Fruit fly (Drosophila melanogaster) S2 (cell line): Measurements from ENCODE around the gene AP-1-2beta.
A peak's percentile ranks its signal among the peaks of the same experiment; 100 is the strongest.

ENCODE experiments used
- CG8478 ChIP-seq: fragments of >200 bp; optimal IDR thresholded peaks from 2 replicates; lab custom pipeline; 2018
- CTCF ChIP-seq, 2 experiments: fragments of >200 bp; optimal IDR thresholded peaks; 2 replicates each; lab custom pipeline; 2018

AP-1-2beta gene

dm6 chrX:19716325-19716917 is 14.4 kb upstream of the AP-1-2beta start:
- TF ChIP-seq CG8478 (lab: Kevin White, UChicago) (no peak), CTCF (optimal IDR thresholded peaks at IDR 0.05; lab: Kevin White, UChicago) (no peak)

- TF ChIP-seq CG8478 (lab: Kevin White, UChicago), result no peak
- TF ChIP-seq CTCF (optimal IDR thresholded peaks at IDR 0.05; lab: Kevin White, UChicago), result no peak
Measured at dm6 chrX:19717041-19717440, 13.8 kb upstream of the AP-1-2beta start.

DNA sequence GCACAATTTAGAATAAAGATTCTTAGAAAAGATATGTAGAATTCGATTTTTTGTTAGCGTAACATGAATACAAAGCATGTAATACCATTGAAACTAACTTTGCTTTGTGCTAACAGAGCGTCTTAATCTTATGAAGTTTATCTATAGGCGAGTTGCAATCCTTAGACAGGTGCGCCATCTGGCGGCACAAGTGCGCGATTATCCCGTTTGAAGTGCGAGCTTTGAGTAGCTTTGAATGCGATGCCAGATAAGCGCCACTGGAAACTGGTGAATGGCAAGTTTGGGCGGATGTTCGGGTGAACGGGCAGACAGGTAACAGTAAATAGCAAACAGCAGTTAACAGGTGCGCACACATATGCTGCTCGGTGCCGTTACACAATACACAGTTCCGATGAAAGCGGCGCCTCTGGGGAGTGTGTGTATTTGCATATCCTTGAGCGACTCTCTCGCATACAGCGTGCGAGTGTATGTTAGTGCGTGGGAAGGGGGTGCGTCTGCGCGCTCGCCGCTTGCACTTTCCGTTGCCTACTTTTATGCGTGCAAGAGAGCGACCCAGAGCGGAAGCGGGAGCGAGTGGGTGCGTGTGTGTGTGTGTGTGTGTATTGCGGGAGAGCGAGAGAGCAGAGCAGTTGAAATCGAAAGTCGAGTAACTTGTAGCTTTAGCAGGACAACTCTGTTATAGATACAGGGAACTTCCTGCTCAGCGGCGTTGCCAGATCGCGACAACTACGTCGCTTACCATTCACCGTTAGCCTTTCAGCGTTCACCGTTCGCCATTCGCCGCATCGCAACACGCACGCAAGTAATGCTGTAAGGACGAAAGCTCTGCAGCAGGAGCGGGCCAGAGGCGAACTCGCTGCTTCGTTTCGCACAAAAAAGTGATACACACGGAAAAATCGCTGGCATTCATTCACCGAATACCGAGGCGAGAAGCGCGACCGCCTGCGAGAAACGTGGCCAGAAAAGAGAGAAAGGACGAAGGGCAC is 12.5 kb upstream of the AP-1-2beta start, which contains the start of gene CG12531:
TSS of gene CG12531 (plus strand) at position 936 of the 986 bp plus-strand sequence.
- TF ChIP-seq CG8478 (lab: Kevin White, UChicago), result no peak
- TF ChIP-seq CTCF (optimal IDR thresholded peaks at IDR 0.05; lab: Kevin White, UChicago), result peak; percentile 62 to 76

- TF ChIP-seq CG8478 (lab: Kevin White, UChicago) (no peak), CTCF (optimal IDR thresholded peaks at IDR 0.05; lab: Kevin White, UChicago) (no peak)
Measured at dm6 chrX:19735270-19735669, 4.5 kb downstream of the AP-1-2beta start, which contains the start of gene CG14234. CG14234 (plus strand) TSS chrX:19735570.

DNA sequence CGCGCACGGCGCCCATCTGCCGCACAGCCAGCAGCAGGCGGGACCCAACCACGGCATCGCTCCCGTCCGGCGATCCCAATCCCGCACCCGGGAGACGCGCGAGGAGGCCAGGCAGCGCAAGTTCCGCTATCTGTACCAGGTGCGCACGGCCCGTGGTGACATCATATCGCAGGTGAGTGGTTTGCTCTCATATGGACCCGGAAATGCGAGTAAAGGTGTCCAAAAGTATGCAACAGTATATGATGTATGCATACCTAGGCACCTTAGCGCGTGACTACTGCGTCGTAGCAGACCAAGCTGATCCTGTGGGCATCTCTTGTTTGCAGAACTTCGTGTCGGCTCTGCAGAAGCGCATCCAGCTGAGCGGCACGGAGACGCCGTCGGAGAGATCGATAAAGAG is 7.1 kb downstream of the AP-1-2beta start:
- TF ChIP-seq CTCF (optimal IDR thresholded peaks at IDR 0.05; lab: Kevin White, UChicago), result no peak
- no peak for TF ChIP-seq CG8478 (lab: Kevin White, UChicago)

DNA sequence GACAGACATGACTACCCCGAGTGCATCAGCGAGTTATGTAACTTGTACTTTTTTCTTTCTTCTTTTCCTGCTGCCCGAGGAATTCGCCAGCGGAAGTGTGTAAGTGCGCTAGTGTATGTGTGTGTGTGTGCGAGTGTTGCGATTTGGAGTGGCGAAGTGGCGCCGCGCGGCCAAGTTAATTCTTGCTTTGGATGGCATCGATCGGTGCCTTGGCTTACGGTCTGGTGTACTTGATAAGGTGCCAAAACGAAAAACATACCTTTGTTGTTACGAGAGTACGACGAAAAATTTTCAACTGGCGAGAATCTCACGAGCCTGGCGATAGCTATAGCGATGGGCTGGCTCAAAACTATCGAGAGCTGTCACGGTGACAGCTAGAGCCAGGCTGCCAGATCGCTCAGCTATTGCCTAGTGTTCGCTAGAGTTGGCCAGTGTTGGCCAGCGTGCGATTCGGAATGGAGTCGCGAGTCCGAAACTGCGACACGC is 13.2 kb downstream of the AP-1-2beta start, which contains the start of the genes CG18809, COX6B, CG33932 and Rpp20:
TSS of gene CG18809 (minus strand) at position 333 of the 486 bp plus-strand sequence.
TSS of gene COX6B (minus strand) at position 333 of the 486 bp plus-strand sequence.
TSS of gene CG33932 (plus strand) at position 429 of the 486 bp plus-strand sequence.
TSS of gene Rpp20 (plus strand) at position 429 of the 486 bp plus-strand sequence.
- TF ChIP-seq CG8478 (lab: Kevin White, UChicago) (no peak), CTCF (optimal IDR thresholded peaks at IDR 0.05; lab: Kevin White, UChicago) (peak; percentile 33 to 57)

DNA sequence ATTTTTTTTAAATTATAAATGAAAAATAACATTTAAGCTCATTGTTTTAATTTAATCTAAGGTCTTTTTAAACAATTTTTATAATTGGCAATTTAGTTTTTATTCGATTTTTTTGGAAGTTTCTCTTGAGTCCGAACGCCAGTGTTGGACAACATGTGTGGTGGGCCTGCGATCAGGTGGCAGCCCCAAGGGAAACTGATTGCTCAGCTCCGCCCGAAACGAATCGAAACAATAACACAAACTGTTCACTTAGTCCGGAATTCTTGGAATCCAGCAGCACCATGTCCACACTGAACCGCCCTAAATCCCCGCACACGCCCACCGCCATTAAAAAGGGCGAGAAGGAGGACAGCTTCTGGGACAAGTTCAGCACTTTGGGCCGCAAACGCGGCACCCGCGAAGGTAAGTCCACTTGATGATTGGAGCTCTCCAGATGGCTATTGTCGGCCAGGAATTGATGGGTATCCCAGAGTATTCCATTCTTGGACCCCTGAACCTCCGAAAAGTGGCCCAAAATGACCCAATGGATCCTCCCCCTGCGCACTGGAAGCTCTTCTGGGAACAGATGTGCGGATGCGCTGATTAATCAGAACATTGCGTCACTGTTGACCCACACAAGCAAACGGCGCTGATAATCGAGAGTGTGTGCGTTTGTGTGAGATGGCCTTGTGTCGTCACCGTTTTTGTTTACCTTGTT is 15.3 kb downstream of the AP-1-2beta start, which contains the start of gene parvin:
TSS of gene parvin (plus strand) at position 134 of the 697 bp plus-strand sequence.
- TF ChIP-seq CG8478 (lab: Kevin White, UChicago), result no peak
- no peak for TF ChIP-seq CTCF (optimal IDR thresholded peaks at IDR 0.05; lab: Kevin White, UChicago)

dm6 chrX:19748014-19748413 is 17.2 kb downstream of the AP-1-2beta start, which contains the start of gene Alr:
Alr (plus strand) TSS chrX:19748314.
- TF ChIP-seq CTCF (optimal IDR thresholded peaks at IDR 0.05; lab: Kevin White, UChicago) (no peak), CG8478 (lab: Kevin White, UChicago) (no peak)

dm6 chrX:19748565-19748964 is 17.8 kb downstream of the AP-1-2beta start:
- TF ChIP-seq CTCF (optimal IDR thresholded peaks at IDR 0.05; lab: Kevin White, UChicago), result peak in 1 of 2 experiments; percentile 37
- TF ChIP-seq CG8478 (lab: Kevin White, UChicago), result no peak

DNA sequence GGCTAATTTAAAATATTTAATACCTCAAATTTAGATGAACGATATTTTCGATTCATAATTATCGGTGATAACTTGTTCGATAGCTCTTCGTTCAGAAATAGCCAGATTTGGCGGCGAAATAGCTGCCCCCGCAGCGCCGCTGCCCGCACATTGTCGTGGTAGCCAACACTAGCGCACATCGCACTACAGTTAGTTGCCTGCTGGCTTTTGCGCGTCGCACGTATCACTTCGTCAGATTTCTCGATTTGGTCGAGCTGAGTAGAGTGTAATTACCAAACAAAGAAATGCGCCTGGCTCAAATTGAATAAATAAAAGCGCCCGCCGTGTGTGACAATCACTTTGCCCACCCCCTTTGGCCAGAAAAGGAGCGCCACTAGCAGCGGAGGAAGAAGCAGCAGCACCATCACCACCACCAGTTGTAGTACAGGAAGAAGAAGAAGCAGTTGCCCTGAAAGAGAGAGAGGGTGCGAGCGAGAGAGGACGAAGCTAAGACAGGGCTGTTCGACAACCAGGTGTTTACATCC is 19.9 kb downstream of the AP-1-2beta start, which contains the start of gene Abcd3:
TSS of gene Abcd3 (plus strand) at position 145 of the 524 bp plus-strand sequence.
- TF ChIP-seq CTCF (optimal IDR thresholded peaks at IDR 0.05; lab: Kevin White, UChicago), result no peak
- no peak for TF ChIP-seq CG8478 (lab: Kevin White, UChicago)

DNA sequence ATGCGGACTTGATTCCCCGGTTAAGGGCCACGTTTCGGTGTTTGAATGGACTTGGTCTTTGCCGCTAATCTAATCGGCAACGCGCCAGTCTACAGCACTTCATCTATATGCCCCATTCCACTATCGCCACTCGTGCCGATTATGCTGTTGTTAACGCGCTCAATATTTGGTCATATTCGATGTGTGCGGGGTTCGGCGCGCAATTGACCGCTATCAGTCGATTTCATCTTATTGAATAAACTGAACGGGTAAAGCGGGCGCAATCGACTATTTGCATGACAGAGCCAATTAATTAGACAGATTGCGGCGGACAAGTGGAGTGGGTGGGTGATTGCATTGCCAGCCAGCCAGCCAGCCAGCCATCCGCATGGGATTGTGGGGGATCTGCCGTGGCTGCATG is 21.5 kb downstream of the AP-1-2beta start:
- no peak for TF ChIP-seq CTCF (optimal IDR thresholded peaks at IDR 0.05; lab: Kevin White, UChicago)

DNA sequence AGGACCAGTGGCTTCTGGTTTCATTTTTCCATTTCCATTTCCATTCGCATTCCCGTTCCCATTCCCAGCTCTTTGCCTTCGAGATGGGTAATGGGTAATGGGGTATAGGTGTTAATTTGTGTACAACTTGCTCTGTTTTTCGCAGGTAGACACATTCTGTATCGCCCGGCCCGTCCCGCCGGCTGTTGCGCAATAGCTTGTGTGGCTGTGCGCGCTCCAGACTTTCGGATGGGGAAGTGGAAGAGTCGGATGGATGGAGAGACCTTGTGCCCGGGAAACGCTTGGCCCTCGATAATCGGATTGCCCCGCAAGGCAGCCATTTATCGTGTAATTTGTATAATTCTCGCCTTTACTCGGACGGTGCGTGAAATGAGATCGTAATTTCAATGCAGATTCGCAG is 22.9 kb downstream of the AP-1-2beta start:
- TF ChIP-seq CTCF (optimal IDR thresholded peaks at IDR 0.05; lab: Kevin White, UChicago) (no peak), CG8478 (lab: Kevin White, UChicago) (no peak)

DNA sequence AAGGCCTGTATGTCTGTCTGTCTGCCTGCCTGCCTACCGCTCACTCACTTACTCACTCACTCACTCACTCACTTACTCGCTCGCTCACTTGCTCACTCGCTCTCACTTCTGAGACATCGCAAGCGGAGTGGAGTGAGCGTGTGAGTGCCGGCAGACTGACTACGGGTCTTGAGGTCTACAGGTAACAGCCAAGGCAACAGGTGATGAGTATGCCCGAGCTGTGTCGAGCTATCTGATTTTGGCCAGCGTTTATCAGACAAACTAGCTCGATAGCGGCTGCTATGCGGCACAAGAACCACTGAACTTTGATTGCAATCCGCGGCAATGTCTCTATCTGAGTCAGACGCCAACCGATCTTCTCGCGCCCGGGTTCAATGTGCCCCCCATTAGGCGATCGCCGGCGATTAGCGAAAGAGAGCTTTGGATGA is 23.4 kb downstream of the AP-1-2beta start:
- TF ChIP-seq CTCF (optimal IDR thresholded peaks at IDR 0.05; lab: Kevin White, UChicago), result no peak
